Worm (Caenorhabditis elegans) whole organism, dauer: ENCODE measurements around the gene F53C3.3.

Experiments used
- unc-62 ChIP-seq: sonication (generic microtip); optimal IDR thresholded peaks from 2 replicates; lab custom pipeline; 2017; ENCODE audit warnings: missing biosample characterization, missing genetic modification reagents, missing genetic modification characterization

Gene F53C3.3

ce11 chrII:3902798-3903197 is at the start of gene F53C3.3:
Gene F53C3.3 (plus strand): TSS chrII:3902856.
- TF ChIP-seq unc-62 (GFP tag; lab: Kevin White, UChicago), result no peak

ce11 chrII:3860826-3861225 is 41.8 kb upstream of the F53C3.3 start, which contains the start of gene oac-11:
Gene oac-11 (minus strand): TSS chrII:3860926.
- TF ChIP-seq unc-62 (GFP tag; lab: Kevin White, UChicago), result no peak

- no peak for TF ChIP-seq unc-62 (GFP tag; lab: Kevin White, UChicago)
These were observed 40.6 kb upstream of the F53C3.3 start for ce11 chrII:3862053-3862452.

DNA sequence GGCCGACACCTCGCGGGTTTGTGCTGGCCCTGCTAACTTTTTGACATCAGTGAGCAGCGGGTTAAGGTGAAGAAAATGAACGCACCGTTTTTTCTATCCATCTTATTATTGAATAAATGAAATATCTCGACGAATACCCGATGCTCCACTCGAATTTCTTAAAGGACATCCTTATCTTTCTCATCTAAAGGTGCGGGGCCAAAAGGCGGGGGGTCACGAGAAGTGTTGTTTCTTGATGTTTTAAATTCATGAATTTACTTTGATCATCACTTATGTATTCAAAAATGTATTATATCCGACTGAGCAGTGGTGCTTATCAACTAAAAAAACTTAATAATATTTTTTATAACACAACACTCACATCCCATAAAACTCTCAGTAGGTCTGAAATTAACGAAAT is 38.0 kb upstream of the F53C3.3 start, which contains the start of gene nhr-261:
TSS of gene nhr-261 (minus strand) at position 101 of the 400 bp plus-strand sequence.
- no peak for TF ChIP-seq unc-62 (GFP tag; lab: Kevin White, UChicago)

- TF ChIP-seq unc-62 (GFP tag; lab: Kevin White, UChicago), result no peak
These were observed 33.1 kb upstream of the F53C3.3 start, which contains the start of gene oac-10 for ce11 chrII:3869601-3870000. Gene oac-10 (plus strand): TSS chrII:3869901.

ce11 chrII:3877127-3877526 is 25.5 kb upstream of the F53C3.3 start, which contains the start of gene nep-3:
Gene nep-3 (minus strand): TSS chrII:3877227.
- no peak for TF ChIP-seq unc-62 (GFP tag; lab: Kevin White, UChicago)

DNA sequence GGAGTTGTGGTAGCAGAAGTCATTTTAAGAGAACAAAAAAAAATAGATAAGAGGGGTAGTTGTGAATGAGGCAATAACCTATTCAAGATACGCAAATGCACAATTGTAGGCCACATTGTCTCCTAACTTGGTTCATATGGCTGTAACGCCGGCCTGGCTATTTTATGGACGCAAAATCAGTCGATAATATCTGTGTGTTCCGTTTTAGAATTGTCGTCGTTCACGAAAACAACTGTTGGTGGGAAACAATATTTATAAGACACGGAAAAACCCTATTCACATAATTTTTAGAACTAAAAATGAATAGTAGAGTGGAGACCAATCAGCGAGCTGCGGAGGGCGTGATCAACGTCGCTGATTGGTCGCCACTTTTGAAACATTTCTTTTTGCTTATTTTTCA is 24.8 kb upstream of the F53C3.3 start, which contains the start of gene sdz-7:
TSS of gene sdz-7 (minus strand) at position 101 of the 400 bp plus-strand sequence.
- no peak for TF ChIP-seq unc-62 (GFP tag; lab: Kevin White, UChicago)

DNA sequence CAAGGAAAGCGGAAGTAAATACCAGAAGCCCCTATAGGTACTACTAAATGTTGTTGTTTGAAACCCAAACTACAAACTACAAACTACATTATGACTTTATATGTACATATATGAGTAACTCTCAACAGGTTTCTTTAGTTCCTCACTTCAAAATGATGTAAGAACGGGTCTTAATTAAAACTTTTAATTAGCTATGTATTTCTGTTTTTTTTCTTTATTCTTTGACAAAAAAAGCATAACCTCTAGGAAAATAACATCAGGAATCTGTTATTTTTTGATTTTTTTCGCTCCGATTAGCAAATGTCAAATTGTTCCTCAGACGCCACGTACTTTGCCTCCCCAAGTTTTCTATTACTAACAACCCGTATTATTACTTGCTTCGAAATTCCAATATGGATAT is 24.3 kb upstream of the F53C3.3 start, which contains the start of gene srh-250:
TSS of gene srh-250 (plus strand) at position 301 of the 400 bp plus-strand sequence.
- no peak for TF ChIP-seq unc-62 (GFP tag; lab: Kevin White, UChicago)

DNA sequence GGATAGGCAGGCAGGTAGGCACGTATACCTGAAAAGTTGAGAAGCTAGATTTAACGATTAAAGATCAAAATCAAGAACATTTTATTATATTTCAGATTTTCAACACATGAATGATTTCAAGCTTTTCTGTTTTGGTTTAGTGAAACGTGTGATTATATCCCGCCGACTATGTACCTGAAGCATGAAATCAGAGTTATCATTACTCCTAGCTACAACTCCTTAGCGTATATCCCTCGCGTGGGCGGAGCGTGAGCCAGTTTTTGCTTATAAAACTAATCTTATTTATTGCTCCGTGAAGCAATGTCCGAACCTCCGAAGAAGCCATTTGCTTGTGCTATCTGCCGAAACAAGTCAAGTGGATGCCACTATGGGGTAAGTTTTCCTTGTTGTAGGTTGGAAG is 22.7 kb upstream of the F53C3.3 start, which contains the start of gene nhr-166:
TSS of gene nhr-166 (plus strand) at position 301 of the 400 bp plus-strand sequence.
- no peak for TF ChIP-seq unc-62 (GFP tag; lab: Kevin White, UChicago)

DNA sequence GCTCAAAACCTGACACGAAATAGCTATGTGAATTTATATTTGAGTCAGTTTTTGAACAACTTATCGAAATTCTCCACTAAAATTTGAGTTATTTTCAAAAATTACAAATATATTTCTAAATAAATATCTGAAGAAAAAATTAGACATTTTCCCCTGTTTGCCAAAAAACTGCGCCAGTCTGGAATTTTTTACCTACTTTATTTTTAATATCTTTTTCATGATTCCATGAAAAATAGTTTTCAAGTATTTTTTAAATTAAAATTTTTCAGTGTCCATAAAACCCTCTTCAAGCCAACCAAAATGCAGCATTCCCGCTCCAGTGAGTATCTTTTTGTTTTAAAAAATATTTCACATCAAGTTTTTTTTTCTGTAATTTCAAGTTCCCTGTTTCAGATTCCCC is 11.5 kb upstream of the F53C3.3 start, which contains the start of gene F53C3.8:
TSS of gene F53C3.8 (plus strand) at position 301 of the 400 bp plus-strand sequence.
- TF ChIP-seq unc-62 (GFP tag; lab: Kevin White, UChicago), result no peak

- no peak for TF ChIP-seq unc-62 (GFP tag; lab: Kevin White, UChicago)
These were observed 8.7 kb upstream of the F53C3.3 start for ce11 chrII:3893911-3894310.

- no peak for TF ChIP-seq unc-62 (GFP tag; lab: Kevin White, UChicago)
These were observed 7.9 kb upstream of the F53C3.3 start, which contains the start of gene F53C3.7 for ce11 chrII:3894755-3895154. Gene F53C3.7 (plus strand): TSS chrII:3895055.

DNA sequence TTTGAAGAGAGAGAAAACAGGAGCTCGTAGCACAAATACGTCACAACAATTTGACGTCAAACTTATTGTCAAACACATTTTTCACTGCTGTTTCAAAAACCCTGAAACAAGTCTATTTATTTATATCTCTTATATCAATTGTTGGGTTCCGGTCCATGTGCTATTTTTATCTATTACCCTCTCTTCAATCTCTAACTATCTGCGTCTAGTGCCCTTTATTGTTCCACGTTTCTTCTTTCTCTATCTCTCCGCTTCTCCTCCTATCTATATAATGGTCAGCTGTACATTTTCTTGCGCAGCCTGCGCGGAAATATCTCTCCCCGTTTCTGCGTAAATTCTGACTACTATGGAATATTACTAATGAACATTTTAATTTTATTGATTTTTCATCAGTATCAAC is 5.7 kb upstream of the F53C3.3 start:
- no peak for TF ChIP-seq unc-62 (GFP tag; lab: Kevin White, UChicago)

ce11 chrII:3897758-3898494 is 4.7 kb upstream of the F53C3.3 start, which contains the start of gene F53C3.6:
Gene F53C3.6 (plus strand): TSS chrII:3898142.
- no peak for TF ChIP-seq unc-62 (GFP tag; lab: Kevin White, UChicago)

ce11 chrII:3901108-3901507 is 1.5 kb upstream of the F53C3.3 start, which contains the start of gene F53C3.4:
Gene F53C3.4 (plus strand): TSS chrII:3901408.
- TF ChIP-seq unc-62 (GFP tag; lab: Kevin White, UChicago), result no peak

DNA sequence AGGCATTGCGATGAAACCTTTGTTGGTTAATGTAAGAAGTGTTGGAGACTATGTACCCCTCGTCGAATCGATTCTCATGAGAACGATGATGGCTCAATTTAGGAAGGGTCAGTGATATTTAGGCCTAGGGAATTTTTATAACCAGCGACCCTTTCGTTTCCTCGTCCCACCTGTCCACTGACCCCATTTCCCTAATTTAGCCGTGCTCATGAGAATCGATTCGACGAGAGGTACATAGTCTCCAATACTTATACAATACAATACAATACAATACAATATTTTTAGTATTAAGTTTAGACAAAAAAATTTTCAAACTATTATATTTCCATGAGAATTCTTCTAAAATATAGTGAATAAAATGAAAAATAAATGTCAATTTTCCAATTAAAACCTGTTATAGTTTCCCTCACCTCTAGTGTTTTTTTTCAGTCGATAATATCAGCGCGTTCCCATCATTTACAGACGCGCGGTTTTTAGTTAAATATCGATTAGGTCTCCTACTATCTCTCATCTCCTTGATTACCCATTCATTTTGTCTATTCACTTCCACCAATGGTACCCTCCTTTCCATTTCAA is 4.0 kb downstream of the F53C3.3 start, which contains the start of the genes F53C3.11 and fbxb-103:
TSS of gene F53C3.11 (minus strand) at position 101 of the 576 bp plus-strand sequence.
TSS of gene fbxb-103 (plus strand) at position 526 of the 576 bp plus-strand sequence.
- TF ChIP-seq unc-62 (GFP tag; lab: Kevin White, UChicago), result no peak
